Fruit fly (Drosophila melanogaster) Kc167 (cell line): ENCODE measurements around the gene CG3184.

ENCODE experiments used
- Myc ChIP-seq: fragments of >200 bp; optimal IDR thresholded peaks from 2 replicates; lab custom pipeline; 2017; ENCODE audit warnings: missing external identifiers
- Sin3A ChIP-seq: fragments of >200 bp; optimal IDR thresholded peaks from 2 replicates; lab custom pipeline; 2018; ENCODE audit warnings: missing external identifiers
- h ChIP-seq: fragments of >200 bp; optimal IDR thresholded peaks from 3 replicates; lab custom pipeline; 2018; ENCODE audit warnings: missing external identifiers
- insv ChIP-seq: fragments of >200 bp; optimal IDR thresholded peaks from 3 replicates; lab custom pipeline; 2018; ENCODE audit warnings: missing external identifiers
- psq ChIP-seq: fragments of >200 bp; optimal IDR thresholded peaks from 2 replicates; lab custom pipeline; 2017; ENCODE audit warnings: missing external identifiers
- ttk ChIP-seq: sonication (Bioruptor generic); optimal IDR thresholded peaks from 2 replicates; lab custom pipeline; 2017; ENCODE audit warnings: missing external identifiers

CG3184 gene

DNA sequence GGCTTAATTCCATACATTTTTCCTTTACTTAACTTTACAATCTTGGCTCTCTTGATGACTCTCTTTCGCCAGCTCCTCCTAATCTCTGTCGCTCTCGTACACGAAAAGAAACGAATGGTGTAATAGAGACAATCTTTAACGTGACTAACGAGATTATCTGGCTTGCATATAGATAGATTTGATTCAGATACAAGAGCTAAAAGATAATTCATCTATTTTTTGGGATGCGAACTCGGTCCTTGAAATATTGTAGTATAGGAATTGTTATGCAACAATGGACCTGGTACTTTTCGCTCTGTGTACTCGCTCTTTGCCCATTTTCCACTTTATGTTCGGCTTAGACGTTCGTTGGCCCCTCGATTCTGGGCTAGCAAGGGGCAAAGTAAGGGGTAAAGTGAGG, 22.7 kb upstream of the CG3184 start:
- TF ChIP-seq psq (no peak), Myc (lab: Kevin White, UChicago) (no peak), Sin3A (lab: Kevin White, UChicago) (no peak), insv (lab: Kevin White, UChicago) (no peak), h (no peak), ttk (lab: Kevin White, UChicago) (no peak)

DNA sequence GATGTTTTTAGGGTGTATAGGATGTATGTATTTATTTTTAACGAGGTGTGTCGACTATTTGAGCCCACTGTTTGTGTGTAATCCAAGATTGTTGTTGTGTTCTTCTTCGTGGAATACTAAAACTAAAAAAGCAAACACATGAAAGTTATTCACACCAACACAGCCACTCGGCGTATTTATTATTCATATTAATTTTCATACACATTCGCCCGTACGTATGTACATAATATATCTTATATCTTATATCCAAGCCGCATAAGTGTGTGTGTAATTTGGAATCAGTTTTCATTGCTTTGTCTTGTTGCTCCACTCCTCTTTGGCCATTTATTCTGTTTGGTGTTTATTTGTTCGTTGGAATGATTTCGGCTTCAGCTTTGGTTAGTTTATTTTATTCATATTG, 22.1 kb upstream of the CG3184 start:
- TF ChIP-seq Myc (lab: Kevin White, UChicago): no peak
- TF ChIP-seq Sin3A (lab: Kevin White, UChicago): no peak
- TF ChIP-seq ttk (lab: Kevin White, UChicago): no peak
- TF ChIP-seq h: no peak
- no peak for TF ChIP-seq insv (lab: Kevin White, UChicago)
- no peak for TF ChIP-seq psq

DNA sequence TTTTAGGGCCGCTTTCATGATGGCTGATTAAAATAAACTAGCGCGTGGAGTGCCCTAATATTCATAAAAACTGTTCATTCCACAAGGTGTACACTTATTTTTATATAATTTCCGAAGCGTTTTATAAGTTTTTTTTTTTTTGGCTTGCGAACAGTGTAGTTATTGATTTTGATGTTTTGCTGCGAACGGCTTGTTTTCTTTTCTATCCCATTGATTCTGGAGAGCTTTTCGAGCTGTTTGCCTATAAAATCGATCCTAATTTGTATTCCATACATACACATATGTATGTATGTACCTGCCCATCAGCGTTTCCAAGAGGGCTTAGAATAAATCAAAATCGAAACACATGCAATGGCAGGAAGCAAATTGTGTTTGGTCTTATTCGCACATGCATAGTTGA, 21.7 kb upstream of the CG3184 start:
- TF ChIP-seq ttk (lab: Kevin White, UChicago) (no peak), Myc (lab: Kevin White, UChicago) (no peak), insv (lab: Kevin White, UChicago) (no peak), psq (no peak), h (no peak), Sin3A (lab: Kevin White, UChicago) (no peak)

DNA sequence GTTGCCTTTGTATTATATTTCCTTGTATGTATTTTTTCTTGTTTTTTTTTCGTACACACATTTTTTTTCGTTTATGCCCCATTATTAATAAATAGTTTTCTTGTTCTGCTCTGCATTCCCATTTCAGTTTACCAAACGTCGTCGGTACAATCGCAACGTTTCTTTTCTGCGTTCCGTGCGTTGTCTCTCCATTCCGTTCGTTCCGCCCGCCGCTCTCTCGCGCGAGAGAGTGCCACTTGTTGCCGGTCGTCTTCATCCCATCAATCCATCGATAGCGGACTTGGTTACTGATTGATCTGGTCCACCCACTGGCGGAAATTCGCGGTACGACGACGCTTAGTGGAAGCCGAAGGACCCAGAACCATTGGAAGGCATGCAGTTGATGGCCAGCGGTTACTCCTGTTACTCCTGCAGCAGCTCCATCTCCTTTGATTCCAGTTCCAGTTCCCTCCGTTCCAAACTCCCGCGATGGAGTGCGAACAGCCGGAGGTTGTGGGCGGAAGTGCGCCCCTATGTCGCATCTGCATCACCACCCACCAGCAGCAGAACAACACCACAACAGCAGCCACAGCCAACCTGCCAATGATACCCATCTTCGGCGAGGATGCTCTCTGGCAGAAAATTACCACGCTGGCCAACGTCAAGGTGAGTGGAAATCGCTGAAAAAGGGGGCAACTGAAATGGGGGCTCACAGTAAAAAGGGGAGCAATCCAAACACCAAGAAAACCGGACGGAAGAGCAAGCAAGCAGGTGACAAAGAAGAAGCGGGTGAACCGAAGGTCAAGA, 20.9 kb upstream of the CG3184 start:
- TF ChIP-seq psq: no peak
- no peak for TF ChIP-seq Sin3A (lab: Kevin White, UChicago)
- TF ChIP-seq insv (lab: Kevin White, UChicago): no peak
- TF ChIP-seq ttk (lab: Kevin White, UChicago): no peak
- no peak for TF ChIP-seq Myc (lab: Kevin White, UChicago)
- no peak for TF ChIP-seq h

DNA sequence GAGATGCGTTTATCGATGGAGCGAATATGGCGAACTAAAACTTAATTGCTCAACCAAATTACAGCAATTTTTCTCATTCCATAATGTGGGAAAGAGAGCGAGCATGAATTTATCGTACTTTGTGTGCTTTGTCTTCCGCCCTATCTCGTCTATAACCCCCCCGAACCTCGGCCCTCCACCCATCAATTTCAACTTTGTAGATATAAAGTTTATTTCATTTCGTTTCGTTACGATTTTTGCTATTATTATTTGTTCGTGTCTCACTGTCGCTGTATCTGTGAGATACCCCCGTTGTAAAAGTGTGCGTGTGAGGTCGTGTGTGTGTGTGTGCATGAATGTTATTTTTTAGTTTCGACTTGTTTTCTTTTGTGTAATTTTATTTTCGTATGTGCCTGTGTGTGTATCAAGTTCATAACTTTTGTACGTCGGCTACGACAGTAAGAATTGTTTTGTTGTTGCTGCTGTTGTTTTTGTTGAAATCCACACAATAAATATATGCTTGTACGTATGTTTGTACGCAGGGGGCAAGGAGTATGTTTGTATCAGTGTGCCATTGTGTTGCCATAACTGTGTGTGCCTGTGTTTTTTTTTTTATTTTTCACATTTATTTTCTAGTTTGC, 20.1 kb upstream of the CG3184 start:
- TF ChIP-seq ttk (lab: Kevin White, UChicago) (no peak), h (no peak), psq (no peak), insv (lab: Kevin White, UChicago) (no peak), Myc (lab: Kevin White, UChicago) (no peak), Sin3A (lab: Kevin White, UChicago) (no peak)

DNA sequence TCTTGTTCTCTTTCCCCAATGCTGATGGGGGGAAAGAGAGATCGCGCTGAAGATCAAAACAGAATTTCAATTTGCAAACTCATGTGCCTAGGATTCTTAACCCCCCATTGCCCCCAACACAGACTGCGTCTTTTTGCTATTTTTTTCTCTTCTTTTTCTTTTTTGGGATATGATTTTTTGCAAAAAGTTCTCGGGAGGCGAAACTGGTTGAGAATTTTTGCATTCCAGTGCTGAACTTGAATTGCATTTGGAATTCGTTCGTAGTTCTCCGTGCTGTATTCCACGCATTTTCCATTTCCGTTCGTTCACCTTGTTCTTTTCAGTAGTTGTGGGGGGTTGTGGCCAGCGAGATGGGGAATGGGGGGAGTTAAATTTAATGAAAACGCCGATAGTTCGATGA, 19.6 kb upstream of the CG3184 start:
- TF ChIP-seq h: no peak
- TF ChIP-seq ttk (lab: Kevin White, UChicago): no peak
- TF ChIP-seq Myc (lab: Kevin White, UChicago): no peak
- TF ChIP-seq insv (lab: Kevin White, UChicago): no peak
- no peak for TF ChIP-seq Sin3A (lab: Kevin White, UChicago)
- TF ChIP-seq psq: no peak

DNA sequence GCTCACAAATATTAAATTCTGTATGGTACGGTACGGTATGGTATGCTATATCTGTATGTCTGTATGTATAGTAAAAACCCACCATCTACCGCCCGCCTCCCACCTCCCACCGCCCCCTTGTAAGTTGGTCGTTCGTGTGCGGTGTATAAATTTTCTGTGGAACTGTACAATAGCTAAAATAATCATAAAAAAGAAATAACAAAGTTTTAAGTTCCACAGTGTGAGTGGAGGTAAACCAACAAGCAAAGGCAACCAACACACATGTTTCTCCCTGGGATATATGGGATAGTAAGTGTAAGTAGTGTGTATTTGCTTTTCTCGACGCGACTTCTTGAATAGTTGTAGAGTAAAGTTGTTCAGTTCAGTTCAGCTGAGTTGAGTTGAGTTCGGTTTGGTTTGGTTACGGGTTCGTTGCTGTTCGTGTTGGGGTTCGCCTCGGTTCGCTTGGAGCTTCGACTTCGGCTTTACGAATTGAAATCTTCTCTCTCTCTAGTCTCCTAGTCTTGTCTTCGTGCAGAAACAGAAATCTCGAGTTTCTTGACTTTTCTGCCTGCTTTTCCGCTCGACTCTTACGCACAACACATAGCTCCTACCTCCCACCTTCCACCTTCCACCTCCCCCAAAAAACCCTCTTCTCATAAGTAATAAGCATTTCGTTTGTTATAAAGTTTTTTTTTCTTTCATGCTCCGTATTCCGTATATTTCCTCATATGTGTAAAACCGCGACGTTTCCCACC, 18.2 kb upstream of the CG3184 start:
- no peak for TF ChIP-seq Sin3A (lab: Kevin White, UChicago)
- TF ChIP-seq Myc (lab: Kevin White, UChicago): no peak
- no peak for TF ChIP-seq ttk (lab: Kevin White, UChicago)
- TF ChIP-seq h: no peak

DNA sequence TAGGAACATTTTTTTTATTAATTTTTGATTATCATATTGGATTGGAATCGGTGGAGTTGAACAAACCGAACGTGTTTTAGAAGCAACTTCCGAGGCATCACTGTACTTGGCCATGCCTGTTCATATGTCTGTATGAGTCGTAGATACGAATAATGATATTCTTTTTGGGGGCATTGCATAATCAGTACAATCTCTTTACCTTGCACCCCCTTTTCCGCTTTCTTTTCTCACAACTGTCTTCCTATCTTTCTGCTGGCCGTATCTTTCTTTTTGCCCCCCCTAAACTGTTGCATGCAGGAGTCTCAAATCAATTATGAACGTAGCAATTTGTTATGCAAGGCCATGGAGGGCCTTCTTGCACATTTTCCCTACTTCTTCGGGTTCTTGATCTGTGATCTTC, 17.3 kb upstream of the CG3184 start:
- TF ChIP-seq psq (no peak), h (no peak), ttk (lab: Kevin White, UChicago) (no peak), Sin3A (lab: Kevin White, UChicago) (no peak), Myc (lab: Kevin White, UChicago) (no peak)

DNA sequence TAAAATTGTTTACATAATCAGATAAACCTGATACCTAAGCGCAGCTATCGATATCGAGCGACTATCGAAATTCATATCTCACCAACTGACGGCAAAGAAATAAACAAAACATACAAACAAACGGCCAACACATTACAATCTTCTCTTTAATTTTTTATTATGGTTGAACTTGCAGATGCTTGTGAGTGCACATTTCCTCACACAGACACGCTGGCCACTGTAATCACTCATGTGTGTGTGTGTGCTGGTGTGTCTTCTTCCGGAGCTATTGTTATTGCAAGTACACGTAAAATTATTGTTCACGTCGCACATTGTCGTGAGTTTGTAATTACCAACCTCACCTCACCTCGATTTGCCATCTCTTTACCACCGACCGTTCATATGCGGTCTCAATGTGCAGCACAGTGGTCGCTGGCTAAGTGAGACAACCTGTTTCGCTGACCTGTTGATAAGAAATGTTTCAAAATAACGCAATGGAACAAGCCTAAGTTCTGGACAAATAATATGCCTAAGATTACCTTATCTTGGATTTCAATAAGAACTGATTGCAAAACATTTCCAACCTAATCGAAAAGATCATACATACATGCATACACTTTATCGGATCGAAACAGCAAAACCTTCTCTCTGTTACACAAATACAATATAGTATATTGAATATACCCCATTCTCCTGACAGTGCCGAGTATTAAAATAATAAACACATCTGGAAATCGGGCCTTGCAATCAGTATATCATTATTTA, 16.7 kb upstream of the CG3184 start:
- TF ChIP-seq ttk (lab: Kevin White, UChicago) (no peak), Sin3A (lab: Kevin White, UChicago) (no peak), Myc (lab: Kevin White, UChicago) (no peak), h (no peak), psq (no peak), insv (lab: Kevin White, UChicago) (no peak)

DNA sequence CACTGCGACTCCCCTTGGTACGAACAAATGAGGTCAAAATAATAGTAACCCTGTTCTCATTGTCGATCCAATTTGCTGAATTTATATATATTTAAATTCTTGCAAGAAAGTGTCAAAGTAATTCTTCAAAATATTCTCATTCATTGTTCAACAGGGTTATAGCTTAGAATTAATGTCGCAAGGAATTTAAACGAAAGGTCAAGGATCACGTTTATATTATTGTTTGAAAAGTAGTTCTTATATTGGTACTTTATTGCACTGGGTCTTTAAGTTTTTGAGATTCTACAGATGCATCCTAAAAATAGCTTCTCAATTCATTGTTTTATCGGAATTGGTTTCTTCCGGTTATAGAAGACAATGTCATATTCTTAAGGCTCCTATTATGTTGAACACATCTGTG, 15.4 kb upstream of the CG3184 start:
- no peak for TF ChIP-seq insv (lab: Kevin White, UChicago)
- no peak for TF ChIP-seq ttk (lab: Kevin White, UChicago)
- no peak for TF ChIP-seq h
- no peak for TF ChIP-seq Myc (lab: Kevin White, UChicago)
- no peak for TF ChIP-seq psq
- no peak for TF ChIP-seq Sin3A (lab: Kevin White, UChicago)

DNA sequence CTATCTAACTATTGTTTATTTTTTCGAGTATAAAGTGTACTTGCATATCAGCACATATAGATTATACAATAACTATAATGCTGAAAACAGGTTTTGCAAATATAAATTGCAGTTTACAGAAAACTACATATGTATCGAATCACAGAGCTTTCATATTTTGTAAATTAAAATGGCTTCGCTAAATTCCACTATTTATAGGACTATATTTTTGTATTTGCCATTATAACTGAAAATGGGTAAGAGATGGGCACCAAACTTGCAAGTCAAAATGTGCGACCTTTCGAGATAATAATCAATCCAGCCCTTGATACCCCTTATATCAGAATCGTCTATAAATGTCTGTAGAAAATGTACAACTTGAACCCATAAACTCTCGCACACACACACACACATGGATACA, 14.7 kb upstream of the CG3184 start:
- TF ChIP-seq insv (lab: Kevin White, UChicago): no peak
- TF ChIP-seq ttk (lab: Kevin White, UChicago): no peak
- TF ChIP-seq Sin3A (lab: Kevin White, UChicago): no peak
- TF ChIP-seq Myc (lab: Kevin White, UChicago): no peak
- TF ChIP-seq psq: no peak
- TF ChIP-seq h: no peak
